Worm (Caenorhabditis elegans): ENCODE data around the gene Y55F3BL.6.

Gene Y55F3BL.6

ce11 chrIV:763377-764063 lies 43.4 kb downstream of the Y55F3BL.6 start, which contains the start of gene col-103 (continued):
- TF ChIP-seq mdl-1 (tag; optimal IDR thresholded peaks at IDR 0.05) = peak in 1 of 2 experiments; percentile 1
- no peak for TF ChIP-seq tbx-2 (tag; optimal IDR thresholded peaks at IDR 0.05)
- TF ChIP-seq xbp-1 (tag; optimal IDR thresholded peaks at IDR 0.05) = no peak
- peak; percentile 60 for TF ChIP-seq nhr-71 (tag; optimal IDR thresholded peaks at IDR 0.05)
- TF ChIP-seq isw-1 (GFP tag; IDR thresholded peaks at IDR 0.05) = no peak

ce11 chrIV:762486-763376 lies 44.1 kb downstream of the Y55F3BL.6 start:
- no peak for TF ChIP-seq efl-1 (optimal IDR thresholded peaks at IDR 0.05)
- peak in 1 of 2 experiments; percentile 83 for TF ChIP-seq efl-1 (GFP tag; optimal IDR thresholded peaks at IDR 0.05 in 1 of 2)
- TF ChIP-seq nhr-84 (tag; optimal IDR thresholded peaks at IDR 0.05) = no peak

ce11 chrIV:762016-762459 lies 44.8 kb downstream of the Y55F3BL.6 start:
- TF ChIP-seq nhr-90 (tag; optimal IDR thresholded peaks at IDR 0.05; ENCODE audit: poor library complexity) (peak; percentile 36), sox-4 (tag; optimal IDR thresholded peaks at IDR 0.05) (no peak), C34B4.2 (tag; optimal IDR thresholded peaks at IDR 0.05) (no peak), grh-1 (GFP tag; IDR thresholded peaks at IDR 0.05) (peak; percentile 53; the same call in 1 of the 2 replicates), aly-2 (tag; optimal IDR thresholded peaks at IDR 0.05) (peak; percentile 63), nhr-47 (tag; optimal IDR thresholded peaks at IDR 0.05) (peak; percentile 33), fos-1 (tag; optimal IDR thresholded peaks at IDR 0.05) (peak; percentile 13), xbp-1 (tag; optimal IDR thresholded peaks at IDR 0.05) (peak; percentile 28), snu-23 (GFP tag; optimal IDR thresholded peaks at IDR 0.05) (peak; percentile 36), alr-1 (tag; optimal IDR thresholded peaks at IDR 0.05; ENCODE audit: borderline replicate concordance) (no peak), nhr-85 (tag) (peak; percentile 88), rnt-1 (tag; optimal IDR thresholded peaks at IDR 0.05) (peak; percentile 5), nhr-237 (tag; optimal IDR thresholded peaks at IDR 0.05) (no peak), C16A3.4 (tag; optimal IDR thresholded peaks at IDR 0.05) (peak; percentile 14), elt-3 (tag; optimal IDR thresholded peaks at IDR 0.05) (peak in 2 of 6 experiments; percentile 28 to 31), mdl-1 (tag; optimal IDR thresholded peaks at IDR 0.05) (no peak), tbx-2 (tag; optimal IDR thresholded peaks at IDR 0.05) (no peak), F16B12.6 (tag; optimal IDR thresholded peaks at IDR 0.05) (no peak), nhr-71 (tag; optimal IDR thresholded peaks at IDR 0.05) (peak; percentile 69), lsy-2 (tag; optimal IDR thresholded peaks at IDR 0.05) (peak; percentile 23 to 31), zip-4 (GFP tag; optimal IDR thresholded peaks at IDR 0.05) (no peak), vab-15 (tag; optimal IDR thresholded peaks at IDR 0.05) (no peak), nhr-19 (GFP tag; conservative IDR thresholded peaks at IDR 0.05) (peak; percentile 35; the same call in 1 of the 2 replicates), efl-1 (optimal IDR thresholded peaks at IDR 0.05) (peak; percentile 11 to 32), efl-1 (GFP tag; optimal IDR thresholded peaks at IDR 0.05 in 1 of 2) (no peak), mef-2 (tag; optimal IDR thresholded peaks at IDR 0.05) (no peak), ama-1 (optimal IDR thresholded peaks at IDR 0.05) (peak; percentile 12), hpl-2 (GFP tag; optimal IDR thresholded peaks at IDR 0.05) (no peak)

ce11 chrIV:760267-760666 lies 46.6 kb downstream of the Y55F3BL.6 start, which contains the start of gene gst-40:
gst-40 (plus strand) TSS chrIV:760502.
- TF ChIP-seq efl-1 (optimal IDR thresholded peaks at IDR 0.05) (no peak), efl-1 (GFP tag; optimal IDR thresholded peaks at IDR 0.05 in 1 of 2) (peak in 1 of 2 experiments; percentile 86), egl-13 (tag; optimal IDR thresholded peaks at IDR 0.05) (no peak), dsc-1 (tag; optimal IDR thresholded peaks at IDR 0.05) (peak; percentile 80), tbx-2 (tag; optimal IDR thresholded peaks at IDR 0.05) (peak; percentile 5), fkh-4 (tag; optimal IDR thresholded peaks at IDR 0.05; ENCODE audit: borderline replicate concordance) (peak; percentile 16), fkh-8 (tag; optimal IDR thresholded peaks at IDR 0.05) (peak; percentile 46), nhr-85 (tag) (no peak)
